Fruit fly (Drosophila melanogaster): ENCODE measurements around the gene tkv.

tkv gene

dm6 chr2L:5297289-5297960 lies 26.2 kb upstream of the tkv start:
- TF ChIP-seq CG1647 (GFP tag; optimal IDR thresholded peaks at IDR 0.05) (no peak), CG7357 (GFP tag; IDR thresholded peaks at IDR 0.05) (peak; percentile 60), hkb (optimal IDR thresholded peaks at IDR 0.05) (no peak), hkb (GFP tag; IDR thresholded peaks at IDR 0.05) (0 out of 2 replicates have a peak, but pooled peaks have one; percentile 33), Hr39 (optimal IDR thresholded peaks at IDR 0.05) (no peak), dmrt11E (tag; optimal IDR thresholded peaks at IDR 0.05) (peak; percentile 62), zfh1 (GFP tag; IDR thresholded peaks at IDR 0.05) (no peak), CG5180 (GFP tag; optimal IDR thresholded peaks at IDR 0.05) (no peak), CG15011 (GFP tag; optimal IDR thresholded peaks at IDR 0.05) (no peak), CG1529 (GFP tag; optimal IDR thresholded peaks at IDR 0.05) (peak; percentile 60), Atf6 (GFP tag; IDR thresholded peaks at IDR 0.05) (no peak), CG2712 (tag; optimal IDR thresholded peaks at IDR 0.05) (peak; percentile 64), Spps (tag; optimal IDR thresholded peaks at IDR 0.05) (peak; percentile 7), CG3847 (GFP tag; IDR thresholded peaks at IDR 0.05) (no peak), CG10274 (GFP tag; optimal IDR thresholded peaks at IDR 0.05) (no peak), vvl (GFP tag; IDR thresholded peaks at IDR 0.05) (no peak), mirr (GFP tag; optimal IDR thresholded peaks at IDR 0.05) (no peak), CG15269 (tag; optimal IDR thresholded peaks at IDR 0.05) (no peak), stc (GFP tag; IDR thresholded peaks at IDR 0.05) (no peak), fd96Cb (tag; optimal IDR thresholded peaks at IDR 0.05) (peak; percentile 63), Trl (optimal IDR thresholded peaks at IDR 0.05) (peak in 1 of 2 experiments; percentile 21), Trl (GFP tag; optimal IDR thresholded peaks at IDR 0.05) (no peak), cas (GFP tag; IDR thresholded peaks at IDR 0.05) (no peak), Side (GFP tag; optimal IDR thresholded peaks at IDR 0.05) (no peak), CG13287 (GFP tag; IDR thresholded peaks at IDR 0.05; ENCODE audit: partially characterized antibody) (no peak), jing (GFP tag; optimal IDR thresholded peaks at IDR 0.05) (peak; percentile 34), CG11695 (GFP tag; IDR thresholded peaks at IDR 0.05) (peak; percentile 36; the same call in 2 of the 3 replicates), CG3726 (GFP tag; IDR thresholded peaks at IDR 0.05) (no peak), grau (tag; optimal IDR thresholded peaks at IDR 0.05) (peak; percentile 35), ems (GFP tag; optimal IDR thresholded peaks at IDR 0.05) (no peak), tio (GFP tag; optimal IDR thresholded peaks at IDR 0.05) (no peak), nau (GFP tag; optimal IDR thresholded peaks at IDR 0.05) (no peak), cg (GFP tag; optimal IDR thresholded peaks at IDR 0.05) (no peak), CG12155 (GFP tag; optimal IDR thresholded peaks at IDR 0.05) (no peak), CG17612 (GFP tag; IDR thresholded peaks at IDR 0.05) (no peak), CG17359 (tag; optimal IDR thresholded peaks at IDR 0.05) (peak; percentile 33), CG2129 (GFP tag; IDR thresholded peaks at IDR 0.05; ENCODE audit: partially characterized antibody) (no peak), CG4820 (GFP tag; optimal IDR thresholded peaks at IDR 0.05) (peak; percentile 29), CG8359 (GFP tag; optimal IDR thresholded peaks at IDR 0.05; ENCODE audit: borderline replicate concordance) (no peak), Bgb (GFP tag; IDR thresholded peaks at IDR 0.05; ENCODE audit: partially characterized antibody) (no peak), CG14014 (GFP tag; IDR thresholded peaks at IDR 0.05) (no peak), row (GFP tag; IDR thresholded peaks at IDR 0.05) (peak; percentile 66), tll (GFP tag; optimal IDR thresholded peaks at IDR 0.05) (no peak), lmd (GFP tag; IDR thresholded peaks at IDR 0.05) (no peak), Eip74EF (GFP tag; optimal IDR thresholded peaks at IDR 0.05) (peak in 1 of 2 experiments; percentile 40), stwl (tag; optimal IDR thresholded peaks at IDR 0.05) (no peak), hb (GFP tag; IDR thresholded peaks at IDR 0.05; ENCODE audit: partially characterized antibody) (no peak), esg (GFP tag; conservative IDR thresholded peaks at IDR 0.05) (no peak), Drgx (GFP tag; IDR thresholded peaks at IDR 0.05) (peak; percentile 53; the same call in 1 of the 2 replicates), Dp (GFP tag; optimal IDR thresholded peaks at IDR 0.05) (no peak)
